In genomic region chr3L:7356386-7357117, dm6 we compare ENCODE assay signal across 1 fruit fly cellular context.
TF ChIP-seq lines count a peak whose summit lies in the region.

Gene CTCF (minus strand): TSS chr3L:7356713.

TF ChIP-seq in whole organism, embryonic, 481 proteins besides CTCF, POLR2A, EP300 and RAD21 (continued from another document and continues in another):
- TF ChIP-seq gcm (GFP tag; optimal IDR thresholded peaks at IDR 0.05; lab: Kevin White, UChicago): peak; percentile 35
- TF ChIP-seq CG10321 (GFP tag; IDR thresholded peaks at IDR 0.05; lab: Robert Waterston, UW): no peak
- 0 out of 2 replicates have a peak, but pooled peaks have one; percentile 27 for TF ChIP-seq esg (GFP tag; conservative IDR thresholded peaks at IDR 0.05; lab: Robert Waterston, UW)
- TF ChIP-seq ac (GFP tag; optimal IDR thresholded peaks at IDR 0.05; lab: Kevin White, UChicago): no peak
- peak; percentile 95 for TF ChIP-seq CG15514 (GFP tag; optimal IDR thresholded peaks at IDR 0.05; lab: Kevin White, UChicago)
- TF ChIP-seq Atf3 (GFP tag; optimal IDR thresholded peaks at IDR 0.05; lab: Kevin White, UChicago): peak; percentile 20
- TF ChIP-seq CG4617 (GFP tag; optimal IDR thresholded peaks at IDR 0.05; lab: Kevin White, UChicago; ENCODE audit: borderline replicate concordance): peak; percentile 94
- TF ChIP-seq row (GFP tag; IDR thresholded peaks at IDR 0.05; lab: Robert Waterston, UW): peak; percentile 56; the same call in 2 of the 3 replicates
- no peak for TF ChIP-seq ab (GFP tag; optimal IDR thresholded peaks at IDR 0.05; lab: Kevin White, UChicago)
- TF ChIP-seq dati (GFP tag; IDR thresholded peaks at IDR 0.05; lab: Robert Waterston, UW): no peak
- TF ChIP-seq YL-1 (GFP tag; optimal IDR thresholded peaks at IDR 0.05; lab: Kevin White, UChicago): peak; percentile 87
- no peak for TF ChIP-seq CG15011 (GFP tag; optimal IDR thresholded peaks at IDR 0.05; lab: Kevin White, UChicago)
- peak; percentile 31 for TF ChIP-seq kni (GFP tag; optimal IDR thresholded peaks at IDR 0.05; lab: Kevin White, UChicago)
- peak; percentile 52; the same call in 1 of the 2 replicates for TF ChIP-seq lmd (GFP tag; IDR thresholded peaks at IDR 0.05; lab: Robert Waterston, UW)
- TF ChIP-seq CG1647 (GFP tag; optimal IDR thresholded peaks at IDR 0.05; lab: Kevin White, UChicago): peak; percentile 17
- TF ChIP-seq tgo (GFP tag; IDR thresholded peaks at IDR 0.05; lab: Robert Waterston, UW): peak; percentile 51
- TF ChIP-seq jigr1 (GFP tag; IDR thresholded peaks at IDR 0.05; lab: Robert Waterston, UW): no peak; the same call in 2 of the 3 replicates
- TF ChIP-seq Spps (tag; optimal IDR thresholded peaks at IDR 0.05; lab: Kevin White, UChicago): no peak
- 0 out of 3 replicates have a peak, but pooled peaks have one; percentile 23 for TF ChIP-seq Dbx (GFP tag; IDR thresholded peaks at IDR 0.05; lab: Robert Waterston, UW)
- peak; percentile 62; the same call in 1 of the 3 replicates for TF ChIP-seq gce (GFP tag; IDR thresholded peaks at IDR 0.05; lab: Robert Waterston, UW)
- TF ChIP-seq kah (GFP tag; optimal IDR thresholded peaks at IDR 0.05; lab: Kevin White, UChicago): no peak
- no peak for TF ChIP-seq pho (GFP tag; optimal IDR thresholded peaks at IDR 0.05; lab: Kevin White, UChicago)
- peak; percentile 14 for TF ChIP-seq Abd-B (GFP tag; optimal IDR thresholded peaks at IDR 0.05; lab: Kevin White, UChicago)
- no peak for TF ChIP-seq pita (GFP tag; optimal IDR thresholded peaks at IDR 0.05; lab: Kevin White, UChicago)
- TF ChIP-seq sisA (GFP tag; IDR thresholded peaks at IDR 0.05; lab: Robert Waterston, UW): peak; percentile 19; the same call in 1 of the 2 replicates
- peak; percentile 36 for TF ChIP-seq CG9797 (GFP tag; optimal IDR thresholded peaks at IDR 0.05; lab: Kevin White, UChicago)
- TF ChIP-seq Gug (GFP tag; IDR thresholded peaks at IDR 0.05; lab: Robert Waterston, UW): peak; percentile 6; the same call in 1 of the 4 replicates
- TF ChIP-seq Side (GFP tag; optimal IDR thresholded peaks at IDR 0.05; lab: Kevin White, UChicago): no peak
- TF ChIP-seq gro (GFP tag; optimal IDR thresholded peaks at IDR 0.05; lab: Kevin White, UChicago): peak; percentile 46
- no peak for TF ChIP-seq sens-2 (GFP tag; IDR thresholded peaks at IDR 0.05; lab: Robert Waterston, UW)
- peak; percentile 23 for TF ChIP-seq mam (GFP tag; optimal IDR thresholded peaks at IDR 0.05; lab: Kevin White, UChicago)
- no peak for TF ChIP-seq CG11085 (GFP tag; IDR thresholded peaks at IDR 0.05; lab: Robert Waterston, UW)
- TF ChIP-seq Poxn (GFP tag; IDR thresholded peaks at IDR 0.05; lab: Robert Waterston, UW): no peak
- peak; percentile 43; the same call in 1 of the 2 replicates for TF ChIP-seq peb (GFP tag; IDR thresholded peaks at IDR 0.05; lab: Robert Waterston, UW)
- TF ChIP-seq dimm (GFP tag; IDR thresholded peaks at IDR 0.05; lab: Robert Waterston, UW): no peak
- TF ChIP-seq zen2 (GFP tag; IDR thresholded peaks at IDR 0.05; lab: Robert Waterston, UW; ENCODE audit: partially characterized antibody): peak; percentile 37; the same call in 1 of the 3 replicates
- TF ChIP-seq CG17359 (tag; optimal IDR thresholded peaks at IDR 0.05; lab: Kevin White, UChicago): peak; percentile 34
- peak; percentile 5 for TF ChIP-seq salm (tag; optimal IDR thresholded peaks at IDR 0.05; lab: Kevin White, UChicago)
- TF ChIP-seq CG34224 (GFP tag; IDR thresholded peaks at IDR 0.05; lab: Robert Waterston, UW; ENCODE audit: partially characterized antibody): peak; percentile 73
- TF ChIP-seq CG14710 (tag; optimal IDR thresholded peaks at IDR 0.05; lab: Kevin White, UChicago): peak; percentile 50
- no peak for TF ChIP-seq CG13123 (GFP tag; optimal IDR thresholded peaks at IDR 0.05; lab: Kevin White, UChicago)
- no peak for TF ChIP-seq aop (GFP tag; IDR thresholded peaks at IDR 0.05; lab: Robert Waterston, UW)
- peak; percentile 19 for TF ChIP-seq Camta (GFP tag; optimal IDR thresholded peaks at IDR 0.05; lab: Kevin White, UChicago)
- peak; percentile 76 for TF ChIP-seq CG33213 (GFP tag; optimal IDR thresholded peaks at IDR 0.05; lab: Kevin White, UChicago)
- no peak for TF ChIP-seq CG4360 (GFP tag; IDR thresholded peaks at IDR 0.05; lab: Robert Waterston, UW)
- peak; percentile 80 for TF ChIP-seq MBD-R2 (GFP tag; IDR thresholded peaks at IDR 0.05; lab: Robert Waterston, UW)
- 0 out of 2 replicates have a peak, but pooled peaks have one; percentile 7 for TF ChIP-seq E2f1 (GFP tag; IDR thresholded peaks at IDR 0.05; lab: Robert Waterston, UW)
- TF ChIP-seq CG11504 (tag; optimal IDR thresholded peaks at IDR 0.05; lab: Kevin White, UChicago): no peak
- peak; percentile 40 for TF ChIP-seq CG9609 (GFP tag; optimal IDR thresholded peaks at IDR 0.05; lab: Kevin White, UChicago)
- TF ChIP-seq CG14050 (GFP tag; IDR thresholded peaks at IDR 0.05; lab: Robert Waterston, UW): no peak
- peak; percentile 33; the same call in 1 of the 2 replicates for TF ChIP-seq CG6689 (GFP tag; IDR thresholded peaks at IDR 0.05; lab: Robert Waterston, UW)
- no peak for TF ChIP-seq CG3726 (GFP tag; IDR thresholded peaks at IDR 0.05; lab: Robert Waterston, UW)
- no peak for TF ChIP-seq CG10543 (GFP tag; optimal IDR thresholded peaks at IDR 0.05; lab: Kevin White, UChicago)
- TF ChIP-seq bbx (GFP tag; IDR thresholded peaks at IDR 0.05; lab: Robert Waterston, UW; ENCODE audit: partially characterized antibody): peak; percentile 91
- peak; percentile 29 for TF ChIP-seq ftz-f1 (GFP tag; optimal IDR thresholded peaks at IDR 0.05; lab: Kevin White, UChicago)
- peak; percentile 90 for TF ChIP-seq Sry-δ (GFP tag; optimal IDR thresholded peaks at IDR 0.05; lab: Kevin White, UChicago)
- TF ChIP-seq Meics (GFP tag; optimal IDR thresholded peaks at IDR 0.05; lab: Kevin White, UChicago): peak; percentile 77
- no peak for TF ChIP-seq org-1 (GFP tag; optimal IDR thresholded peaks at IDR 0.05; lab: Kevin White, UChicago)
- TF ChIP-seq CG34422 (GFP tag; IDR thresholded peaks at IDR 0.05; lab: Robert Waterston, UW): peak; percentile 63
- peak; percentile 45 for TF ChIP-seq CG13624 (GFP tag; optimal IDR thresholded peaks at IDR 0.05; lab: Kevin White, UChicago)
- TF ChIP-seq BtbVII (GFP tag; optimal IDR thresholded peaks at IDR 0.05; lab: Kevin White, UChicago): peak; percentile 32
- TF ChIP-seq CG13894 (tag; optimal IDR thresholded peaks at IDR 0.05; lab: Kevin White, UChicago): peak; percentile 35
- peak; percentile 68; the same call in 1 of the 2 replicates for TF ChIP-seq CG42726 (GFP tag; IDR thresholded peaks at IDR 0.05; lab: Robert Waterston, UW; ENCODE audit: partially characterized antibody)
- TF ChIP-seq Mad (GFP tag; optimal IDR thresholded peaks at IDR 0.05; lab: Kevin White, UChicago): peak; percentile 17
- TF ChIP-seq jing (GFP tag; optimal IDR thresholded peaks at IDR 0.05; lab: Kevin White, UChicago): no peak
- peak; percentile 88 for TF ChIP-seq Med (GFP tag; lab: Kevin White, UChicago)
- TF ChIP-seq Fer1 (GFP tag; optimal IDR thresholded peaks at IDR 0.05; lab: Kevin White, UChicago): peak; percentile 62
- TF ChIP-seq vfl (GFP tag; optimal IDR thresholded peaks at IDR 0.05; lab: Kevin White, UChicago): no peak
- TF ChIP-seq croc (GFP tag; conservative IDR thresholded peaks at IDR 0.05; lab: Robert Waterston, UW): peak; percentile 55; the same call in 2 of the 3 replicates
- TF ChIP-seq CG6272 (GFP tag; IDR thresholded peaks at IDR 0.05; lab: Robert Waterston, UW): no peak
- no peak for TF ChIP-seq Hey (tag; optimal IDR thresholded peaks at IDR 0.05; lab: Kevin White, UChicago)
- peak; percentile 26; the same call in 1 of the 2 replicates for TF ChIP-seq Drgx (GFP tag; IDR thresholded peaks at IDR 0.05; lab: Robert Waterston, UW)
- TF ChIP-seq CG4854 (GFP tag; optimal IDR thresholded peaks at IDR 0.05; lab: Kevin White, UChicago): peak; percentile 29
- TF ChIP-seq NC2β (GFP tag; optimal IDR thresholded peaks at IDR 0.05; lab: Kevin White, UChicago): peak; percentile 38
- no peak; the same call in 1 of the 2 replicates for TF ChIP-seq slbo (GFP tag; IDR thresholded peaks at IDR 0.05; lab: Robert Waterston, UW)
- TF ChIP-seq CG3838 (GFP tag; optimal IDR thresholded peaks at IDR 0.05; lab: Kevin White, UChicago): no peak
- TF ChIP-seq onecut (GFP tag; IDR thresholded peaks at IDR 0.05; lab: Robert Waterston, UW): peak; percentile 89
- TF ChIP-seq D (optimal IDR thresholded peaks at IDR 0.05; lab: Kevin White, UChicago): peak; percentile 58
- TF ChIP-seq D (GFP tag; optimal IDR thresholded peaks at IDR 0.05; lab: Kevin White, UChicago): peak; percentile 1
- peak; percentile 62 for TF ChIP-seq pzg (GFP tag; optimal IDR thresholded peaks at IDR 0.05; lab: Kevin White, UChicago)
- TF ChIP-seq ara (GFP tag; IDR thresholded peaks at IDR 0.05; lab: Robert Waterston, UW): 0 out of 2 replicates have a peak, but pooled peaks have one; percentile 39
- TF ChIP-seq dysf (GFP tag; IDR thresholded peaks at IDR 0.05; lab: Robert Waterston, UW): peak; percentile 67; the same call in 2 of the 3 replicates
- TF ChIP-seq CG8089 (GFP tag; optimal IDR thresholded peaks at IDR 0.05; lab: Kevin White, UChicago): peak; percentile 2
- peak; percentile 90 for TF ChIP-seq nmo (GFP tag; optimal IDR thresholded peaks at IDR 0.05; lab: Kevin White, UChicago)
- TF ChIP-seq CG8478 (optimal IDR thresholded peaks at IDR 0.05; lab: Kevin White, UChicago): no peak
- TF ChIP-seq CG2712 (tag; optimal IDR thresholded peaks at IDR 0.05; lab: Kevin White, UChicago): peak; percentile 64
- peak; percentile 15 for TF ChIP-seq tin (GFP tag; optimal IDR thresholded peaks at IDR 0.05; lab: Kevin White, UChicago)
- TF ChIP-seq Lhr (GFP tag; optimal IDR thresholded peaks at IDR 0.05; lab: Kevin White, UChicago): peak; percentile 46
- TF ChIP-seq CoRest (tag; optimal IDR thresholded peaks at IDR 0.05; lab: Kevin White, UChicago): peak; percentile 61
- TF ChIP-seq nerfin-1 (tag; optimal IDR thresholded peaks at IDR 0.05; lab: Kevin White, UChicago): peak; percentile 100
- peak; percentile 5 for TF ChIP-seq Bteb2 (GFP tag; optimal IDR thresholded peaks at IDR 0.05; lab: Kevin White, UChicago)
- TF ChIP-seq zen (tag; optimal IDR thresholded peaks at IDR 0.05; lab: Kevin White, UChicago): peak; percentile 18
- no peak for TF ChIP-seq hkb (optimal IDR thresholded peaks at IDR 0.05; lab: Kevin White, UChicago)
- 0 out of 2 replicates have a peak, but pooled peaks have one; percentile 31 for TF ChIP-seq hkb (GFP tag; IDR thresholded peaks at IDR 0.05; lab: Robert Waterston, UW)
- 0 out of 3 replicates have a peak, but pooled peaks have one; percentile 32 for TF ChIP-seq zfh1 (GFP tag; IDR thresholded peaks at IDR 0.05; lab: Robert Waterston, UW)
- TF ChIP-seq Tbp (GFP tag; optimal IDR thresholded peaks at IDR 0.05; lab: Kevin White, UChicago): peak; percentile 49
- TF ChIP-seq Aef1 (GFP tag; IDR thresholded peaks at IDR 0.05; lab: Robert Waterston, UW): no peak
- TF ChIP-seq CG7745 (tag; optimal IDR thresholded peaks at IDR 0.05; lab: Kevin White, UChicago): no peak
- TF ChIP-seq her (GFP tag; optimal IDR thresholded peaks at IDR 0.05; lab: Kevin White, UChicago): peak; percentile 20
- TF ChIP-seq grau (tag; optimal IDR thresholded peaks at IDR 0.05; lab: Kevin White, UChicago): peak; percentile 52
- TF ChIP-seq CG12659 (GFP tag; optimal IDR thresholded peaks at IDR 0.05; lab: Kevin White, UChicago): peak; percentile 77
- TF ChIP-seq CG17385 (GFP tag; optimal IDR thresholded peaks at IDR 0.05; lab: Kevin White, UChicago): peak; percentile 19
- peak in 1 of 3 experiments; percentile 9 for TF ChIP-seq Stat92E (GFP tag; optimal IDR thresholded peaks at IDR 0.05; lab: Kevin White, UChicago)
- no peak for TF ChIP-seq CG11723 (GFP tag; optimal IDR thresholded peaks at IDR 0.05; lab: Kevin White, UChicago)
- TF ChIP-seq CG13775 (GFP tag; optimal IDR thresholded peaks at IDR 0.05; lab: Kevin White, UChicago): peak; percentile 37
- TF ChIP-seq chif (GFP tag; optimal IDR thresholded peaks at IDR 0.05; lab: Kevin White, UChicago): peak in 1 of 2 experiments; percentile 50
- TF ChIP-seq CG10654 (GFP tag; optimal IDR thresholded peaks at IDR 0.05; lab: Kevin White, UChicago): no peak
- TF ChIP-seq CG31224 (GFP tag; IDR thresholded peaks at IDR 0.05; lab: Robert Waterston, UW): no peak
- no peak for TF ChIP-seq Atf6 (GFP tag; IDR thresholded peaks at IDR 0.05; lab: Robert Waterston, UW)
- TF ChIP-seq chinmo (GFP tag; IDR thresholded peaks at IDR 0.05; lab: Robert Waterston, UW; ENCODE audit: partially characterized antibody): 0 out of 4 replicates have a peak, but pooled peaks have one; percentile 50
- peak; percentile 69 for TF ChIP-seq CG8924 (tag; optimal IDR thresholded peaks at IDR 0.05; lab: Kevin White, UChicago)
- no peak for TF ChIP-seq schlank (tag; optimal IDR thresholded peaks at IDR 0.05; lab: Kevin White, UChicago)
- no peak for TF ChIP-seq pan (optimal IDR thresholded peaks at IDR 0.05; lab: Kevin White, UChicago)
- peak in 1 of 2 experiments; percentile 68 for TF ChIP-seq pan (GFP tag; optimal IDR thresholded peaks at IDR 0.05 in 1 of 2, IDR thresholded peaks at IDR 0.05 in 1 of 2)
- peak; percentile 38 for TF ChIP-seq CG33557 (GFP tag; optimal IDR thresholded peaks at IDR 0.05; lab: Kevin White, UChicago)
- TF ChIP-seq CG32772 (GFP tag; IDR thresholded peaks at IDR 0.05; lab: Robert Waterston, UW): peak; percentile 64
- peak; percentile 20 for TF ChIP-seq HLH54F (GFP tag; optimal IDR thresholded peaks at IDR 0.05; lab: Kevin White, UChicago)
- no peak for TF ChIP-seq Nf-YB (GFP tag; optimal IDR thresholded peaks at IDR 0.05; lab: Kevin White, UChicago)
- peak; percentile 32 for TF ChIP-seq dmrt11E (tag; optimal IDR thresholded peaks at IDR 0.05; lab: Kevin White, UChicago)
- peak; percentile 61; the same call in 1 of the 2 replicates for TF ChIP-seq tna (GFP tag; IDR thresholded peaks at IDR 0.05; lab: Robert Waterston, UW; ENCODE audit: partially characterized antibody)
- peak in 1 of 2 experiments; percentile 50 for TF ChIP-seq insv (GFP tag; optimal IDR thresholded peaks at IDR 0.05; lab: Kevin White, UChicago)
- TF ChIP-seq CG30431 (GFP tag; optimal IDR thresholded peaks at IDR 0.05; lab: Kevin White, UChicago): peak; percentile 24
- peak; percentile 33 for TF ChIP-seq Mes4 (GFP tag; optimal IDR thresholded peaks at IDR 0.05; lab: Kevin White, UChicago)
- 0 out of 3 replicates have a peak, but pooled peaks have one; percentile 41 for TF ChIP-seq ci (GFP tag; IDR thresholded peaks at IDR 0.05; lab: Robert Waterston, UW)
- TF ChIP-seq Eip74EF (GFP tag; optimal IDR thresholded peaks at IDR 0.05; lab: Kevin White, UChicago): no peak
- TF ChIP-seq hb (GFP tag; IDR thresholded peaks at IDR 0.05; lab: Robert Waterston, UW; ENCODE audit: partially characterized antibody): peak; percentile 65; the same call in 2 of the 3 replicates
- TF ChIP-seq CG16779 (GFP tag; IDR thresholded peaks at IDR 0.05; lab: Robert Waterston, UW): no peak
